Fruit fly (Drosophila melanogaster) whole organism, embryonic: ENCODE data around the gene Rpt5.
A peak's percentile ranks its signal among the peaks of the same experiment; 100 is the strongest.

ENCODE experiments used
- Antp ChIP-seq: fragments of 200-800 bp; sonication (Bioruptor generic); optimal IDR thresholded peaks from 3 replicates; lab custom pipeline; 2016; ENCODE audit warnings: missing biosample characterization, missing genetic modification characterization
- Awh ChIP-seq: fragments of 200-800 bp; sonication (Bioruptor generic); IDR thresholded peaks from 2 replicates; pipeline ENCODE4, ENCODE4 v1.3.6; 2022; ENCODE audit warnings: missing biosample characterization, missing genetic modification characterization
- CG10543 ChIP-seq: fragments of 200-800 bp; sonication (Bioruptor generic); optimal IDR thresholded peaks from 3 replicates; lab custom pipeline; 2017; ENCODE audit warnings: missing biosample characterization, mild to moderate bottlenecking, missing genetic modification characterization, moderate library complexity
- CG11696 ChIP-seq: fragments of 200-800 bp; sonication (Bioruptor generic); IDR thresholded peaks from 2 replicates; pipeline ENCODE4 v1.3.6; 2022; ENCODE audit warnings: missing biosample characterization, missing genetic modification characterization
- CG12155 ChIP-seq: fragments of 200-800 bp; sonication (Bioruptor generic); optimal IDR thresholded peaks from 3 replicates; lab custom pipeline; 2016; ENCODE audit warnings: missing biosample characterization, missing genetic modification characterization
- CG14050 ChIP-seq: fragments of 200-800 bp; sonication (Bioruptor generic); IDR thresholded peaks from 3 replicates; pipeline ENCODE4 v1.3.6; 2022; ENCODE audit warnings: missing biosample characterization, missing genetic modification characterization
- CG14441 ChIP-seq: fragments of 200-800 bp; sonication (Bioruptor generic); IDR thresholded peaks from 2 replicates; pipeline ENCODE4 v1.3.6; 2022; ENCODE audit warnings: missing biosample characterization, missing genetic modification characterization
- CG18619 ChIP-seq: fragments of 200-800 bp; sonication (Bioruptor generic); optimal IDR thresholded peaks from 3 replicates; lab custom pipeline; 2017; ENCODE audit warnings: missing biosample characterization, mild to moderate bottlenecking, missing genetic modification characterization
- CG2678 ChIP-seq: fragments of 200-800 bp; sonication (Bioruptor generic); optimal IDR thresholded peaks from 3 replicates; lab custom pipeline; 2019; ENCODE audit warnings: missing biosample characterization, mild to moderate bottlenecking, missing genetic modification characterization, moderate library complexity
- CG2875 ChIP-seq: fragments of 200-800 bp; sonication (Bioruptor generic); optimal IDR thresholded peaks from 2 replicates; lab custom pipeline; 2017; ENCODE audit warnings: missing biosample characterization, mild to moderate bottlenecking, missing genetic modification characterization, missing genetic modification reagents
- CG33213 ChIP-seq: fragments of 200-800 bp; sonication (Bioruptor generic); optimal IDR thresholded peaks from 3 replicates; lab custom pipeline; 2016; ENCODE audit warnings: missing biosample characterization, missing genetic modification characterization
- CG33557 ChIP-seq: fragments of 200-800 bp; sonication (Bioruptor generic); optimal IDR thresholded peaks from 2 replicates; lab custom pipeline; 2019; ENCODE audit warnings: missing biosample characterization, mild to moderate bottlenecking, missing genetic modification characterization, moderate library complexity
- CG42726 ChIP-seq: fragments of 200-800 bp; sonication (Bioruptor generic); IDR thresholded peaks from 2 replicates; pipeline ENCODE4 v1.3.6; 2022; ENCODE audit warnings: missing biosample characterization, missing genetic modification characterization; ENCODE audit not compliant: partially characterized antibody
- CG6765 ChIP-seq: fragments of 200-800 bp; sonication (Bioruptor generic); optimal IDR thresholded peaks from 3 replicates; lab custom pipeline; 2017; ENCODE audit warnings: missing biosample characterization, mild to moderate bottlenecking, missing genetic modification characterization
- CG7556 ChIP-seq: fragments of 200-800 bp; sonication (Bioruptor generic); optimal IDR thresholded peaks from 2 replicates; lab custom pipeline; 2017; ENCODE audit warnings: missing biosample characterization, mild to moderate bottlenecking, missing genetic modification characterization
- CG7745 ChIP-seq: fragments of 200-800 bp; sonication (Bioruptor generic); optimal IDR thresholded peaks from 2 replicates; lab custom pipeline; 2018; ENCODE audit warnings: missing biosample characterization, mild to moderate bottlenecking, missing genetic modification characterization, moderate library complexity
- CG8388 ChIP-seq: fragments of 200-800 bp; sonication (Bioruptor generic); optimal IDR thresholded peaks from 2 replicates; lab custom pipeline; 2019; ENCODE audit warnings: missing biosample characterization, mild to moderate bottlenecking, missing genetic modification characterization, moderate library complexity
- CG8924 ChIP-seq: fragments of 200-800 bp; optimal IDR thresholded peaks from 3 replicates; lab custom pipeline; 2019; ENCODE audit warnings: missing biosample characterization, mild to moderate bottlenecking, missing genetic modification characterization, moderate library complexity
- CrebB ChIP-seq: fragments of 200-800 bp; sonication (Bioruptor generic); optimal IDR thresholded peaks from 3 replicates; lab custom pipeline; 2018; ENCODE audit warnings: missing biosample characterization, mild to moderate bottlenecking, missing genetic modification characterization
- D19A ChIP-seq: fragments of 200-800 bp; optimal IDR thresholded peaks from 3 replicates; lab custom pipeline; 2019; ENCODE audit warnings: missing biosample characterization, mild to moderate bottlenecking, missing genetic modification characterization, moderate library complexity
- D19B ChIP-seq: fragments of 200-800 bp; sonication (Bioruptor generic); optimal IDR thresholded peaks from 2 replicates; lab custom pipeline; 2017; ENCODE audit warnings: missing biosample characterization, mild to moderate bottlenecking, missing genetic modification characterization
- Deaf1 ChIP-seq: fragments of 200-800 bp; optimal IDR thresholded peaks from 3 replicates; lab custom pipeline; 2019; ENCODE audit warnings: missing biosample characterization, mild to moderate bottlenecking, missing genetic modification characterization, moderate library complexity
- Dfd ChIP-seq, 2 experiments: fragments of >200 bp; optimal IDR thresholded peaks; 2 replicates each; lab custom pipeline; 2017; ENCODE audit warnings: missing biosample characterization in 2 of 2, missing genetic modification characterization in 2 of 2
- H15 ChIP-seq: fragments of 200-800 bp; sonication (Bioruptor generic); IDR thresholded peaks from 3 replicates; pipeline ENCODE4 v1.3.6; 2022; ENCODE audit warnings: missing biosample characterization, missing genetic modification characterization
- Hey ChIP-seq: fragments of 200-800 bp; sonication (Bioruptor generic); optimal IDR thresholded peaks from 3 replicates; lab custom pipeline; 2018; ENCODE audit warnings: missing biosample characterization, mild to moderate bottlenecking, missing genetic modification characterization
- Lhr ChIP-seq: fragments of 200-800 bp; sonication (Bioruptor generic); optimal IDR thresholded peaks from 3 replicates; lab custom pipeline; 2017; ENCODE audit warnings: mild to moderate bottlenecking, missing biosample characterization, missing genetic modification reagents, missing genetic modification characterization
- NC2β ChIP-seq: fragments of 200-800 bp; sonication (Bioruptor generic); optimal IDR thresholded peaks from 2 replicates; lab custom pipeline; 2016; ENCODE audit warnings: missing biosample characterization, missing genetic modification characterization
- NFAT ChIP-seq: fragments of 200-800 bp; sonication (Bioruptor generic); IDR thresholded peaks from 2 replicates; pipeline ENCODE4 v1.3.6; 2022; ENCODE audit warnings: missing biosample characterization, missing genetic modification characterization
- Ssrp ChIP-seq: fragments of 200-800 bp; sonication (Bioruptor generic); optimal IDR thresholded peaks from 2 replicates; lab custom pipeline; 2018; ENCODE audit warnings: missing biosample characterization, mild to moderate bottlenecking, missing genetic modification characterization, moderate library complexity
- ac ChIP-seq: fragments of 200-800 bp; sonication (Bioruptor generic); optimal IDR thresholded peaks from 3 replicates; lab custom pipeline; 2017; ENCODE audit warnings: missing biosample characterization, mild to moderate bottlenecking, missing genetic modification characterization
- ash1 ChIP-seq: fragments of 200-800 bp; sonication (Bioruptor generic); optimal IDR thresholded peaks from 2 replicates; lab custom pipeline; 2018; ENCODE audit warnings: missing biosample characterization, mild to moderate bottlenecking, missing genetic modification characterization
- btn ChIP-seq: fragments of 200-800 bp; sonication (Bioruptor generic); optimal IDR thresholded peaks from 2 replicates; lab custom pipeline; 2016; ENCODE audit warnings: missing biosample characterization, missing genetic modification characterization
- chinmo ChIP-seq: fragments of 200-800 bp; sonication (Bioruptor generic); IDR thresholded peaks from 4 replicates; pipeline ENCODE4 v1.3.6; 2022; ENCODE audit warnings: missing biosample characterization, missing genetic modification characterization; ENCODE audit not compliant: partially characterized antibody
- dmrt11E ChIP-seq: fragments of 200-800 bp; sonication (Bioruptor generic); optimal IDR thresholded peaks from 3 replicates; lab custom pipeline; 2018; ENCODE audit warnings: missing biosample characterization, mild to moderate bottlenecking, missing genetic modification characterization, moderate library complexity
- emc ChIP-seq: fragments of 200-800 bp; sonication (Bioruptor generic); optimal IDR thresholded peaks from 2 replicates; lab custom pipeline; 2016; ENCODE audit warnings: missing biosample characterization, missing genetic modification characterization
- ems ChIP-seq: fragments of 200-800 bp; sonication (Bioruptor generic); optimal IDR thresholded peaks from 3 replicates; lab custom pipeline; 2016; ENCODE audit warnings: missing biosample characterization, missing genetic modification characterization
- exex ChIP-seq: fragments of 200-800 bp; sonication (Bioruptor generic); optimal IDR thresholded peaks from 4 replicates; lab custom pipeline; 2018; ENCODE audit warnings: missing biosample characterization, mild to moderate bottlenecking, missing genetic modification characterization, moderate library complexity
- grn ChIP-seq: fragments of 200-800 bp; sonication (Bioruptor generic); optimal IDR thresholded peaks from 3 replicates; lab custom pipeline; 2017; ENCODE audit warnings: missing biosample characterization, missing genetic modification characterization
- gsb-n ChIP-seq: fragments of 200-800 bp; sonication (Bioruptor generic); optimal IDR thresholded peaks from 3 replicates; lab custom pipeline; 2018; ENCODE audit warnings: missing biosample characterization, mild to moderate bottlenecking, missing genetic modification characterization
- mirr ChIP-seq: fragments of 200-800 bp; sonication (Bioruptor generic); optimal IDR thresholded peaks from 3 replicates; lab custom pipeline; 2018; ENCODE audit warnings: missing biosample characterization, mild to moderate bottlenecking, missing genetic modification characterization
- peb ChIP-seq: fragments of 200-800 bp; sonication (Bioruptor generic); IDR thresholded peaks from 2 replicates; pipeline ENCODE4 v1.3.6; 2022; ENCODE audit warnings: missing biosample characterization, missing genetic modification characterization
- pfk ChIP-seq: fragments of 200-800 bp; sonication (Bioruptor generic); optimal IDR thresholded peaks from 2 replicates; lab custom pipeline; 2018; ENCODE audit warnings: missing biosample characterization, mild to moderate bottlenecking, missing genetic modification characterization, moderate library complexity
- run ChIP-seq: fragments of 200-800 bp; sonication (Bioruptor generic); optimal IDR thresholded peaks from 3 replicates; lab custom pipeline; 2018; ENCODE audit warnings: missing biosample characterization, mild to moderate bottlenecking, missing genetic modification characterization
- salm ChIP-seq: fragments of 200-800 bp; sonication (Bioruptor generic); optimal IDR thresholded peaks from 2 replicates; lab custom pipeline; 2018; ENCODE audit warnings: missing biosample characterization, mild to moderate bottlenecking, missing genetic modification characterization
- sens-2 ChIP-seq: fragments of 200-800 bp; sonication (Bioruptor generic); IDR thresholded peaks from 2 replicates; pipeline ENCODE4 v1.3.6; 2022; ENCODE audit warnings: missing biosample characterization, missing genetic modification characterization
- shn ChIP-seq: fragments of 200-800 bp; sonication (Bioruptor generic); optimal IDR thresholded peaks from 3 replicates; lab custom pipeline; 2016; ENCODE audit warnings: missing biosample characterization, missing genetic modification characterization
- sim ChIP-seq: fragments of 200-800 bp; sonication (Bioruptor generic); IDR thresholded peaks from 2 replicates; pipeline ENCODE4 v1.3.6; 2022; ENCODE audit warnings: missing biosample characterization, missing genetic modification characterization
- tll ChIP-seq, 2 experiments: fragments of 200-800 bp in 1 of 2; fragments of >200 bp in 1 of 2; sonication (Bioruptor generic) in 1 of 2; optimal IDR thresholded peaks; 2 replicates each; lab custom pipeline; 2017 to 2019; ENCODE audit warnings: missing biosample characterization in 2 of 2, missing genetic modification characterization in 2 of 2, mild to moderate bottlenecking in 1 of 2, moderate library complexity in 1 of 2
- wor ChIP-seq: fragments of 200-800 bp; sonication (Bioruptor generic); IDR thresholded peaks from 2 replicates; pipeline ENCODE4 v1.3.6; 2022; ENCODE audit warnings: missing biosample characterization, missing genetic modification characterization

The Rpt5 gene

DNA sequence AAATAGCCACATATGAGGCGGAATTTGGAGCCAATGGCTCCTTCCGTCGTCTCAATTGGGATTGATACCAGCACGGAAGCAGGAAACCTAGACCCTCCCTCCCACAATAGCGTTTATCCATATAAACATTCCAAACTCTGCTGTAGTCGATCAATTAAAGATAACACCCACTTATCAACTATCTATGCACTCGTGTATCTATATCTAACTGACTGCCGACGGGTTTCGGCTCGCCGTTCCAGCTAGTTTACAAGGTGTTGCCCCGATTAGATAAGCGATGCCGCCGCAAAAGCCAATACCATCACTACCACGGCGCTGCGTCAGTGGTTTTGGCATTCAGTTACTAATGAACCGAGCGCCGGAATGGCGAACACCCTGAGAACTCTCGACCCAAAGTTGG lies 41.5 kb upstream of the Rpt5 start, which contains the start of gene CG10300 (continued):
- TF ChIP-seq mirr (peak; percentile 88), chinmo (GFP tag; lab: Robert Waterston, UW) (0 out of 4 replicates have a peak, but pooled peaks have one; percentile 42), ash1 (GFP tag; lab: Kevin White, UChicago) (no peak), peb (GFP tag; lab: Robert Waterston, UW) (no peak), Deaf1 (tag; lab: Kevin White, UChicago) (peak; percentile 58), Lhr (GFP tag; lab: Kevin White, UChicago) (no peak), grn (peak; percentile 74), exex (tag; lab: Kevin White, UChicago) (peak; percentile 29)

DNA sequence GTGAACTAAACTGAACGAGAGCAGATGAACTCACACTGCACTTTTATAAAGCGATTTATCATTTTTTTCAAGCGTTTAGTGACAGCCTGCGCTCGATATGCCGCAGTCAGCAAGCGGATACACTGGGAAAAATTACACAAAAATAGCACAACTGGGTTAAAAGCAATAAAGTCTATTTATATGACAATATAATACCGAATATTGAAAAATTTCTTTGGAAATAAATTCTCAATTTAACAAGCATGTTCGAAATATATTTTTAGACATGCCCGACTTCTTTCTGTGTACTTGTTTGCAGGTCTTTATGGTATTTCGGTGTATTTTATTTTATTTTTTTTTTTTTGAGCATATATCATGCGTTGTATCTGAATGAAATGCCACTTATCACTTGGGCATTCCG lies 38.8 kb upstream of the Rpt5 start:
- TF ChIP-seq CG10543 (GFP tag; lab: Kevin White, UChicago) (no peak), CG18619 (peak; percentile 41), shn (GFP tag; lab: Kevin White, UChicago) (no peak), ems (no peak), CG7556 (GFP tag; lab: Kevin White, UChicago) (peak; percentile 45), salm (peak; percentile 56), CG8388 (GFP tag; lab: Kevin White, UChicago) (peak; percentile 78), CG8924 (tag; lab: Kevin White, UChicago) (peak; percentile 31), CG12155 (GFP tag; lab: Kevin White, UChicago) (peak; percentile 50), CG42726 (GFP tag; lab: Robert Waterston, UW) (no peak), Dfd (GFP tag; optimal IDR thresholded peaks at IDR 0.05; lab: Kevin White, UChicago) (no peak), pfk (GFP tag; lab: Kevin White, UChicago) (no peak), NC2β (GFP tag; lab: Kevin White, UChicago) (peak; percentile 56), emc (no peak), btn (peak; percentile 26), CG7745 (no peak), H15 (GFP tag; lab: Robert Waterston, UW) (peak; percentile 26; the same call in 1 of the 3 replicates), CG6765 (no peak), CG2678 (tag; lab: Kevin White, UChicago) (peak; percentile 50), CG14441 (GFP tag; lab: Robert Waterston, UW) (peak; percentile 72), NFAT (GFP tag; lab: Robert Waterston, UW) (no peak), sim (GFP tag; lab: Robert Waterston, UW) (no peak), dmrt11E (tag; lab: Kevin White, UChicago) (peak; percentile 80), D19B (GFP tag; lab: Kevin White, UChicago) (no peak), Awh (GFP tag; lab: Robert Waterston, UW) (peak; percentile 60; the same call in 1 of the 2 replicates), run (peak; percentile 1), sens-2 (GFP tag; lab: Robert Waterston, UW) (peak; percentile 55; the same call in 1 of the 2 replicates), Ssrp (tag; lab: Kevin White, UChicago) (peak; percentile 71), D19A (tag; lab: Kevin White, UChicago) (peak; percentile 59), CG11696 (GFP tag; lab: Robert Waterston, UW) (peak; percentile 47; the same call in 1 of the 2 replicates), ac (GFP tag; lab: Kevin White, UChicago) (peak; percentile 58), CG33557 (GFP tag; lab: Kevin White, UChicago) (peak; percentile 33), tll (GFP tag; optimal IDR thresholded peaks at IDR 0.05; lab: Kevin White, UChicago) (no peak), gsb-n (tag; lab: Kevin White, UChicago) (peak; percentile 69), Antp (GFP tag; lab: Kevin White, UChicago) (peak; percentile 46), Hey (tag; lab: Kevin White, UChicago) (no peak), CrebB (tag; lab: Kevin White, UChicago) (no peak), CG33213 (GFP tag; lab: Kevin White, UChicago) (peak; percentile 30), CG14050 (GFP tag; lab: Robert Waterston, UW) (no peak), CG2875 (GFP tag; lab: Kevin White, UChicago) (peak; percentile 55), wor (peak; percentile 46; the same call in 1 of the 2 replicates)
